Fruit fly (Drosophila melanogaster) whole organism, embryonic: Measurements from ENCODE around the gene CCKLR-17D1.
A peak's percentile ranks its signal among the peaks of the same experiment; 100 is the strongest.

ENCODE experiments used
- Atf3 ChIP-seq: fragments of 200-800 bp; sonication (Bioruptor generic); optimal IDR thresholded peaks from 3 replicates; lab custom pipeline; 2016; ENCODE audit warnings: missing biosample characterization, missing genetic modification characterization
- Bdp1 ChIP-seq: fragments of 200-800 bp; sonication (Bioruptor generic); optimal IDR thresholded peaks from 3 replicates; lab custom pipeline; 2016; ENCODE audit warnings: missing biosample characterization, missing genetic modification characterization
- CG10147 ChIP-seq: fragments of 200-800 bp; sonication (Bioruptor generic); optimal IDR thresholded peaks from 2 replicates; lab custom pipeline; 2019; ENCODE audit warnings: missing biosample characterization, mild to moderate bottlenecking, missing genetic modification characterization, moderate library complexity
- CG10565 ChIP-seq: fragments of 200-800 bp; sonication (Bioruptor generic); optimal IDR thresholded peaks from 3 replicates; lab custom pipeline; 2016; ENCODE audit warnings: missing biosample characterization, mild to moderate bottlenecking, missing genetic modification characterization
- CG11560 ChIP-seq: fragments of 200-800 bp; sonication (Bioruptor generic); IDR thresholded peaks from 3 replicates; pipeline ENCODE4 v1.3.6; 2022; ENCODE audit warnings: missing biosample characterization, missing genetic modification characterization
- CG12391 ChIP-seq: fragments of 200-800 bp; sonication (Bioruptor generic); optimal IDR thresholded peaks from 3 replicates; lab custom pipeline; 2018; ENCODE audit warnings: missing biosample characterization, mild to moderate bottlenecking, missing genetic modification characterization, moderate library complexity
- CG12769 ChIP-seq: fragments of 200-800 bp; sonication (Bioruptor generic); optimal IDR thresholded peaks from 2 replicates; lab custom pipeline; 2019; ENCODE audit warnings: missing biosample characterization, mild to moderate bottlenecking, missing genetic modification characterization, moderate library complexity
- CG13424 ChIP-seq: fragments of 200-800 bp; sonication (Bioruptor generic); optimal IDR thresholded peaks from 2 replicates; lab custom pipeline; 2019; ENCODE audit warnings: missing biosample characterization, mild to moderate bottlenecking, missing genetic modification characterization, moderate library complexity
- CG14667 ChIP-seq: fragments of 200-800 bp; sonication (Bioruptor generic); IDR thresholded peaks from 2 replicates; pipeline ENCODE4 v1.3.6; 2022; ENCODE audit warnings: missing biosample characterization, missing genetic modification characterization
- CG17328 ChIP-seq: fragments of 200-800 bp; sonication (Bioruptor generic); IDR thresholded peaks from 2 replicates; pipeline ENCODE4 v1.3.6; 2022; ENCODE audit warnings: missing biosample characterization, missing genetic modification characterization
- CG18619 ChIP-seq: fragments of 200-800 bp; sonication (Bioruptor generic); optimal IDR thresholded peaks from 3 replicates; lab custom pipeline; 2017; ENCODE audit warnings: missing biosample characterization, mild to moderate bottlenecking, missing genetic modification characterization
- CG30020 ChIP-seq: fragments of 200-800 bp; optimal IDR thresholded peaks from 2 replicates; lab custom pipeline; 2019; ENCODE audit warnings: missing biosample characterization, mild to moderate bottlenecking, missing genetic modification characterization, moderate library complexity
- CG6689 ChIP-seq: fragments of 200-800 bp; sonication (Bioruptor generic); IDR thresholded peaks from 2 replicates; pipeline ENCODE4 v1.3.6; 2022; ENCODE audit warnings: missing biosample characterization, missing genetic modification characterization
- CG6765 ChIP-seq: fragments of 200-800 bp; sonication (Bioruptor generic); optimal IDR thresholded peaks from 3 replicates; lab custom pipeline; 2017; ENCODE audit warnings: missing biosample characterization, mild to moderate bottlenecking, missing genetic modification characterization
- CG7786 ChIP-seq: fragments of 200-800 bp; sonication (Bioruptor generic); optimal IDR thresholded peaks from 2 replicates; lab custom pipeline; 2016; ENCODE audit warnings: missing biosample characterization, missing genetic modification characterization
- CG7928 ChIP-seq: fragments of 200-800 bp; sonication (Bioruptor generic); optimal IDR thresholded peaks from 2 replicates; lab custom pipeline; 2017; ENCODE audit warnings: missing biosample characterization, mild to moderate bottlenecking, missing genetic modification characterization
- CG9727 ChIP-seq: fragments of 200-800 bp; sonication (Bioruptor generic); optimal IDR thresholded peaks from 3 replicates; lab custom pipeline; 2017; ENCODE audit warnings: missing biosample characterization, mild to moderate bottlenecking, missing genetic modification characterization
- CoRest ChIP-seq: fragments of 200-800 bp; sonication (Bioruptor generic); optimal IDR thresholded peaks from 3 replicates; lab custom pipeline; 2018; ENCODE audit warnings: missing biosample characterization, mild to moderate bottlenecking, missing genetic modification characterization, moderate library complexity
- CrebB ChIP-seq: fragments of 200-800 bp; sonication (Bioruptor generic); optimal IDR thresholded peaks from 3 replicates; lab custom pipeline; 2018; ENCODE audit warnings: missing biosample characterization, mild to moderate bottlenecking, missing genetic modification characterization
- H15 ChIP-seq: fragments of 200-800 bp; sonication (Bioruptor generic); IDR thresholded peaks from 3 replicates; pipeline ENCODE4 v1.3.6; 2022; ENCODE audit warnings: missing biosample characterization, missing genetic modification characterization
- Hr51 ChIP-seq, 2 experiments: fragments of 200-800 bp; sonication (Bioruptor generic); optimal IDR thresholded peaks; 2 replicates in 1 of 2; 3 replicates in 1 of 2; lab custom pipeline; 2016 to 2018; ENCODE audit warnings: missing biosample characterization in 2 of 2, missing genetic modification characterization in 2 of 2, mild to moderate bottlenecking in 1 of 2, moderate library complexity in 1 of 2
- Hr78 ChIP-seq, 2 experiments: fragments of 200-800 bp in 1 of 2; fragments of >200 bp in 1 of 2; sonication (Bioruptor generic) in 1 of 2; optimal IDR thresholded peaks; 2 replicates each; lab custom pipeline; 2017 to 2019; ENCODE audit warnings: missing biosample characterization in 2 of 2, missing genetic modification characterization in 2 of 2, mild to moderate bottlenecking in 1 of 2, moderate library complexity in 1 of 2
- NK7.1 ChIP-seq: fragments of 200-800 bp; sonication (Bioruptor generic); optimal IDR thresholded peaks from 3 replicates; lab custom pipeline; 2016; ENCODE audit warnings: missing biosample characterization, missing genetic modification characterization
- Optix ChIP-seq: fragments of 200-800 bp; sonication (Bioruptor generic); IDR thresholded peaks from 3 replicates; pipeline ENCODE4 v1.3.6; 2022; ENCODE audit warnings: missing biosample characterization, missing genetic modification characterization
- Rfx ChIP-seq: fragments of 200-800 bp; sonication (Bioruptor generic); IDR thresholded peaks from 2 replicates; pipeline ENCODE4 v1.3.6; 2022; ENCODE audit warnings: missing biosample characterization, missing genetic modification characterization
- Six4 ChIP-seq: fragments of 200-800 bp; sonication (Bioruptor generic); optimal IDR thresholded peaks from 2 replicates; lab custom pipeline; 2016; ENCODE audit warnings: missing biosample characterization, missing genetic modification characterization
- Sox102F ChIP-seq: fragments of 200-800 bp; sonication (Bioruptor generic); optimal IDR thresholded peaks from 2 replicates; lab custom pipeline; 2018; ENCODE audit warnings: missing biosample characterization, mild to moderate bottlenecking, missing genetic modification characterization, moderate library complexity
- Vsx1 ChIP-seq: fragments of 200-800 bp; sonication (Bioruptor generic); optimal IDR thresholded peaks from 2 replicates; lab custom pipeline; 2017; ENCODE audit warnings: missing biosample characterization, mild to moderate bottlenecking, missing genetic modification characterization, missing genetic modification reagents
- ab ChIP-seq: fragments of 200-800 bp; sonication (Bioruptor generic); optimal IDR thresholded peaks from 2 replicates; lab custom pipeline; 2016; ENCODE audit warnings: missing biosample characterization, missing genetic modification characterization
- bcd ChIP-seq: fragments of 200-800 bp; sonication (Bioruptor generic); optimal IDR thresholded peaks from 2 replicates; lab custom pipeline; 2017; ENCODE audit warnings: missing biosample characterization, mild to moderate bottlenecking, missing genetic modification characterization
- croc ChIP-seq: fragments of 200-800 bp; sonication (Bioruptor generic); conservative IDR thresholded peaks from 3 replicates; pipeline ENCODE4 v1.3.6; 2022; ENCODE audit warnings: missing biosample characterization, missing genetic modification characterization
- crol ChIP-seq: fragments of 200-800 bp; sonication (Bioruptor generic); IDR thresholded peaks from 2 replicates; pipeline ENCODE4 v1.3.6; 2022; ENCODE audit warnings: missing biosample characterization, missing genetic modification characterization
- fd102C ChIP-seq: fragments of 200-800 bp; sonication (Bioruptor generic); optimal IDR thresholded peaks from 2 replicates; lab custom pipeline; 2018; ENCODE audit warnings: missing biosample characterization, mild to moderate bottlenecking, missing genetic modification characterization, moderate library complexity
- fru ChIP-seq: fragments of >200 bp; optimal IDR thresholded peaks from 2 replicates; lab custom pipeline; 2017
- ftz-f1 ChIP-seq: fragments of 200-800 bp; sonication (Bioruptor generic); optimal IDR thresholded peaks from 2 replicates; lab custom pipeline; 2016; ENCODE audit warnings: missing biosample characterization, missing genetic modification characterization
- grn ChIP-seq: fragments of 200-800 bp; sonication (Bioruptor generic); optimal IDR thresholded peaks from 3 replicates; lab custom pipeline; 2017; ENCODE audit warnings: missing biosample characterization, missing genetic modification characterization
- hth ChIP-seq: fragments of >200 bp; optimal IDR thresholded peaks from 2 replicates; lab custom pipeline; 2017; ENCODE audit warnings: inconsistent platforms
- luna ChIP-seq: fragments of 200-800 bp; sonication (Bioruptor generic); optimal IDR thresholded peaks from 2 replicates; lab custom pipeline; 2016; ENCODE audit warnings: missing biosample characterization, missing genetic modification characterization
- nmo ChIP-seq: fragments of 200-800 bp; sonication (Bioruptor generic); optimal IDR thresholded peaks from 2 replicates; lab custom pipeline; 2018; ENCODE audit warnings: missing biosample characterization, mild to moderate bottlenecking, missing genetic modification characterization, moderate library complexity
- nom ChIP-seq: fragments of 200-800 bp; sonication (Bioruptor generic); optimal IDR thresholded peaks from 2 replicates; lab custom pipeline; 2017; ENCODE audit warnings: missing biosample characterization, missing genetic modification characterization, mild to moderate bottlenecking, moderate library complexity, missing genetic modification reagents
- ro ChIP-seq: fragments of 200-800 bp; sonication (Bioruptor generic); IDR thresholded peaks from 2 replicates; pipeline ENCODE4 v1.3.6; 2022; ENCODE audit warnings: missing biosample characterization, missing genetic modification characterization
- run ChIP-seq: fragments of 200-800 bp; sonication (Bioruptor generic); optimal IDR thresholded peaks from 3 replicates; lab custom pipeline; 2018; ENCODE audit warnings: missing biosample characterization, mild to moderate bottlenecking, missing genetic modification characterization
- sens ChIP-seq: fragments of 200-800 bp; sonication (Bioruptor generic); peaks from one replicate; lab custom pipeline; 2016; ENCODE audit warnings: missing biosample characterization, missing genetic modification characterization
- sens-2 ChIP-seq: fragments of 200-800 bp; sonication (Bioruptor generic); IDR thresholded peaks from 2 replicates; pipeline ENCODE4 v1.3.6; 2022; ENCODE audit warnings: missing biosample characterization, missing genetic modification characterization
- slbo ChIP-seq: fragments of 200-800 bp; sonication (Bioruptor generic); IDR thresholded peaks from 2 replicates; pipeline ENCODE4 v1.3.6; 2022; ENCODE audit warnings: missing biosample characterization, missing genetic modification characterization
- sr ChIP-seq: fragments of 200-800 bp; sonication (Bioruptor generic); IDR thresholded peaks from 3 replicates; pipeline ENCODE4 v1.3.6; 2022; ENCODE audit warnings: missing biosample characterization, missing genetic modification characterization
- tin ChIP-seq: fragments of 200-800 bp; sonication (Bioruptor generic); optimal IDR thresholded peaks from 3 replicates; lab custom pipeline; 2016; ENCODE audit warnings: missing biosample characterization, missing genetic modification characterization
- trem ChIP-seq: fragments of 200-800 bp; optimal IDR thresholded peaks from 3 replicates; lab custom pipeline; 2019; ENCODE audit warnings: missing biosample characterization, mild to moderate bottlenecking, missing genetic modification characterization, moderate library complexity

Gene CCKLR-17D1

dm6 chrX:18672900-18673529 is 53.4 kb downstream of the CCKLR-17D1 start (continued):
- TF ChIP-seq luna (GFP tag; lab: Kevin White, UChicago), result no peak
- no peak for TF ChIP-seq ro (GFP tag; lab: Robert Waterston, UW)
- TF ChIP-seq sens-2 (GFP tag; lab: Robert Waterston, UW), result no peak
- TF ChIP-seq Atf3 (GFP tag; lab: Kevin White, UChicago), result no peak
- no peak for TF ChIP-seq Sox102F
- TF ChIP-seq run, result no peak
- TF ChIP-seq sens (GFP tag; lab: Kevin White, UChicago), result peak; percentile 19
- TF ChIP-seq H15, result no peak
- no peak for TF ChIP-seq trem
- no peak for TF ChIP-seq CrebB (tag; lab: Kevin White, UChicago)
- peak in 1 of 2 experiments; percentile 21 for TF ChIP-seq Hr78 (GFP tag; optimal IDR thresholded peaks at IDR 0.05; lab: Kevin White, UChicago)
- no peak for TF ChIP-seq CG9727 (GFP tag; lab: Kevin White, UChicago)
- no peak for TF ChIP-seq Six4 (GFP tag; lab: Kevin White, UChicago)
- TF ChIP-seq CG10565 (GFP tag; lab: Kevin White, UChicago), result no peak
- no peak for TF ChIP-seq CG12391 (tag; lab: Kevin White, UChicago)
- TF ChIP-seq nom, result no peak
- TF ChIP-seq hth, result no peak
- no peak for TF ChIP-seq nmo (GFP tag; lab: Kevin White, UChicago)
- no peak for TF ChIP-seq grn (GFP tag; lab: Kevin White, UChicago)
- no peak for TF ChIP-seq CG11560 (tag; lab: Robert Waterston, UW)

dm6 chrX:18671545-18672174 is 54.7 kb downstream of the CCKLR-17D1 start:
- TF ChIP-seq ftz-f1 (GFP tag; lab: Kevin White, UChicago) (no peak), NK7.1 (GFP tag; lab: Kevin White, UChicago) (no peak), CG6765 (GFP tag; lab: Kevin White, UChicago) (no peak), CG17328 (no peak), sr (GFP tag; lab: Robert Waterston, UW) (0 out of 3 replicates have a peak, but pooled peaks have one; percentile 5), crol (peak; percentile 52; the same call in 1 of the 2 replicates)

- TF ChIP-seq fd102C (GFP tag; lab: Kevin White, UChicago) (no peak), CG18619 (GFP tag; lab: Kevin White, UChicago) (no peak), Bdp1 (GFP tag; lab: Kevin White, UChicago) (no peak), CG14667 (GFP tag; lab: Robert Waterston, UW) (no peak), Optix (GFP tag; lab: Robert Waterston, UW) (no peak), slbo (GFP tag; lab: Robert Waterston, UW) (0 out of 2 replicates have a peak, but pooled peaks have one; percentile 22), bcd (GFP tag; lab: Kevin White, UChicago) (no peak), ab (GFP tag; lab: Kevin White, UChicago) (no peak), CG7928 (no peak), CoRest (tag; lab: Kevin White, UChicago) (peak; percentile 59), CG12769 (no peak), CG7786 (no peak), croc (GFP tag; lab: Robert Waterston, UW) (peak; percentile 35; the same call in 1 of the 3 replicates), Rfx (GFP tag; lab: Robert Waterston, UW) (peak; percentile 29; the same call in 1 of the 2 replicates), CG10147 (GFP tag; lab: Kevin White, UChicago) (no peak), CG13424 (peak; percentile 36), fru (no peak), Vsx1 (GFP tag; lab: Kevin White, UChicago) (no peak), CG6689 (GFP tag; lab: Robert Waterston, UW) (peak; percentile 69), Hr51 (GFP tag; optimal IDR thresholded peaks at IDR 0.05; lab: Kevin White, UChicago) (peak in 1 of 2 experiments; percentile 64), CG30020 (tag; lab: Kevin White, UChicago) (no peak), tin (GFP tag; lab: Kevin White, UChicago) (no peak)
These were observed 56.4 kb downstream of the CCKLR-17D1 start for dm6 chrX:18669811-18670477.
